Fruit fly (Drosophila melanogaster): ENCODE data around the gene CG13458.
A peak's percentile ranks its signal among the peaks of the same experiment; 100 is the strongest.

CG13458 gene

dm6 chr3L:15104849-15105555 lies 8.4 kb upstream of the CG13458 start (continued):
- peak; percentile 44; the same call in 1 of the 2 replicates for TF ChIP-seq sens-2 (GFP tag; IDR thresholded peaks at IDR 0.05)
- peak; percentile 29 for TF ChIP-seq CG17568 (GFP tag; optimal IDR thresholded peaks at IDR 0.05)
- TF ChIP-seq Asciz (GFP tag; optimal IDR thresholded peaks at IDR 0.05): no peak
- peak; percentile 66 for TF ChIP-seq Oli (tag; optimal IDR thresholded peaks at IDR 0.05)
- peak; percentile 32 for TF ChIP-seq az2 (GFP tag; optimal IDR thresholded peaks at IDR 0.05)
- no peak for TF ChIP-seq br (optimal IDR thresholded peaks at IDR 0.05)
- TF ChIP-seq CG9437 (GFP tag; optimal IDR thresholded peaks at IDR 0.05): peak; percentile 32
- 0 out of 2 replicates have a peak, but pooled peaks have one; percentile 16 for TF ChIP-seq E2f1 (GFP tag; IDR thresholded peaks at IDR 0.05)
- peak; percentile 57 to 78 for TF ChIP-seq dpn (GFP tag; optimal IDR thresholded peaks at IDR 0.05)
- TF ChIP-seq mirr (GFP tag; optimal IDR thresholded peaks at IDR 0.05): no peak
- peak; percentile 49 for TF ChIP-seq CG8944 (GFP tag; optimal IDR thresholded peaks at IDR 0.05)
- no peak for TF ChIP-seq usp (GFP tag; optimal IDR thresholded peaks at IDR 0.05)
- TF ChIP-seq prd (optimal IDR thresholded peaks at IDR 0.05): no peak
- peak; percentile 72; the same call in 2 of the 3 replicates for TF ChIP-seq prd (GFP tag; IDR thresholded peaks at IDR 0.05)
- peak; percentile 27 for TF ChIP-seq CG8388 (GFP tag; optimal IDR thresholded peaks at IDR 0.05)
- TF ChIP-seq zfh1 (GFP tag; IDR thresholded peaks at IDR 0.05): no peak; the same call in 2 of the 3 replicates
- peak; percentile 10; the same call in 1 of the 2 replicates for TF ChIP-seq Adf1 (GFP tag; IDR thresholded peaks at IDR 0.05)
- 0 out of 2 replicates have a peak, but pooled peaks have one; percentile 44 for TF ChIP-seq Rx (GFP tag; IDR thresholded peaks at IDR 0.05)
- TF ChIP-seq CG7372 (GFP tag; IDR thresholded peaks at IDR 0.05): peak; percentile 43; the same call in 1 of the 2 replicates
- no peak for TF ChIP-seq ftz-f1 (GFP tag; optimal IDR thresholded peaks at IDR 0.05)
- TF ChIP-seq ERR (GFP tag; optimal IDR thresholded peaks at IDR 0.05): no peak
- no peak for TF ChIP-seq unc-4 (GFP tag; IDR thresholded peaks at IDR 0.05; ENCODE audit: partially characterized antibody)
- peak; percentile 11 for TF ChIP-seq CG1602 (GFP tag; optimal IDR thresholded peaks at IDR 0.05)
- no peak for TF ChIP-seq CG6654 (GFP tag; optimal IDR thresholded peaks at IDR 0.05)
- no peak for TF ChIP-seq wek (GFP tag; optimal IDR thresholded peaks at IDR 0.05)
- TF ChIP-seq NFAT (GFP tag; IDR thresholded peaks at IDR 0.05): no peak
- TF ChIP-seq zfh2 (GFP tag; optimal IDR thresholded peaks at IDR 0.05): peak; percentile 62
- TF ChIP-seq peb (GFP tag; IDR thresholded peaks at IDR 0.05): peak; percentile 56
- TF ChIP-seq BEAF-32 (GFP tag; optimal IDR thresholded peaks at IDR 0.05): no peak
- TF ChIP-seq CG3995 (GFP tag; optimal IDR thresholded peaks at IDR 0.05): no peak
- TF ChIP-seq Mes4 (GFP tag; optimal IDR thresholded peaks at IDR 0.05): peak; percentile 48
- TF ChIP-seq sisA (GFP tag; IDR thresholded peaks at IDR 0.05): peak; percentile 61
- TF ChIP-seq Fer1 (GFP tag; optimal IDR thresholded peaks at IDR 0.05): peak; percentile 38
- no peak for TF ChIP-seq caup (GFP tag; optimal IDR thresholded peaks at IDR 0.05; ENCODE audit: severe bottlenecking)
- TF ChIP-seq Trl (optimal IDR thresholded peaks at IDR 0.05): no peak
- peak; percentile 20 for TF ChIP-seq Trl (GFP tag; optimal IDR thresholded peaks at IDR 0.05)
- TF ChIP-seq Hr78 (GFP tag; optimal IDR thresholded peaks at IDR 0.05): no peak
- peak; percentile 75 for TF ChIP-seq sob (GFP tag; IDR thresholded peaks at IDR 0.05)
- TF ChIP-seq CG6175 (GFP tag; IDR thresholded peaks at IDR 0.05): no peak; the same call in none of the 3 replicates
- no peak for TF ChIP-seq dati (GFP tag; IDR thresholded peaks at IDR 0.05)
- TF ChIP-seq ATbp (GFP tag; optimal IDR thresholded peaks at IDR 0.05): peak; percentile 6
- TF ChIP-seq ash1 (GFP tag; optimal IDR thresholded peaks at IDR 0.05): no peak
- TF ChIP-seq fu2 (GFP tag; optimal IDR thresholded peaks at IDR 0.05): peak; percentile 68
- peak; percentile 83 for TF ChIP-seq Med (GFP tag)
- TF ChIP-seq CG10654 (GFP tag; optimal IDR thresholded peaks at IDR 0.05): peak; percentile 9
- no peak for TF ChIP-seq ase (GFP tag; IDR thresholded peaks at IDR 0.05)
- TF ChIP-seq MESR4 (GFP tag; optimal IDR thresholded peaks at IDR 0.05): no peak
- TF ChIP-seq CG34376 (GFP tag; optimal IDR thresholded peaks at IDR 0.05): peak; percentile 41
- no peak for TF ChIP-seq Ravus (GFP tag; IDR thresholded peaks at IDR 0.05)
- TF ChIP-seq Dad (GFP tag; optimal IDR thresholded peaks at IDR 0.05): peak; percentile 35
- TF ChIP-seq Dek (tag; optimal IDR thresholded peaks at IDR 0.05): no peak

Measured in whole organism, embryonic.